Worm (Caenorhabditis elegans): ENCODE measurements around the gene F09F7.5.

DNA sequence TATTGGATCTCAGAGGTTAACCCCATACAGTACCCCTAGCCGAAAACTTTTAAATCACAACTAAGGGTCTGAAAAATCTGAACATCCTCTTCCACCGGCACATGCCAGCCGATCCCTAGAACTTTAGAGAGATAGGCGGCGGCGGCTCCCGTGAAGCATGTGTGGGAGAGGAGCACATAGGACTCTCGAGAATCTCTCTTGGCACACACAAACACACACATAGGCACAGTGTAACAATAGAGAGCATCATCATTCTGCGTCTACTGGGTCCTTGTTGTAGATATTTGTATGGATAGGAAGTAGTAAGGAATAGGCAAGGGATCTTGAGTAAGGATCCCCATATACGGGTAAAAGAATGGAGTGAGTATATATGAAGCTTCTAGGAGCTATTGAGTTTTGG lies 18.9 kb downstream of the F09F7.5 start:
- no peak for TF ChIP-seq B0310.2 (tag; optimal IDR thresholded peaks at IDR 0.05)
- TF ChIP-seq ceh-36 (tag; optimal IDR thresholded peaks at IDR 0.05), result no peak
- no peak for TF ChIP-seq ets-7 (tag; optimal IDR thresholded peaks at IDR 0.05)
- TF ChIP-seq tra-4 (tag; optimal IDR thresholded peaks at IDR 0.05), result no peak
- no peak for TF ChIP-seq pes-1 (GFP tag; IDR thresholded peaks at IDR 0.05)
- TF ChIP-seq hmbx-1 (tag; optimal IDR thresholded peaks at IDR 0.05), result no peak
- no peak for TF ChIP-seq flt-1 (GFP tag; IDR thresholded peaks at IDR 0.05)
- no peak for TF ChIP-seq hnd-1 (tag; optimal IDR thresholded peaks at IDR 0.05)
- TF ChIP-seq ama-1 (optimal IDR thresholded peaks at IDR 0.05), result no peak
- TF ChIP-seq ceh-13 (GFP tag; optimal IDR thresholded peaks at IDR 0.05), result no peak
- TF ChIP-seq scrt-1 (GFP tag; IDR thresholded peaks at IDR 0.05), result no peak

Measured in whole organism, early embryonic.